Fruit fly (Drosophila melanogaster) Kc167 (cell line): Measurements from ENCODE around the gene LManVI.

Source experiments
- Myc ChIP-seq: fragments of >200 bp; optimal IDR thresholded peaks from 2 replicates; lab custom pipeline; 2017; ENCODE audit warnings: missing external identifiers
- Sin3A ChIP-seq: fragments of >200 bp; optimal IDR thresholded peaks from 2 replicates; lab custom pipeline; 2018; ENCODE audit warnings: missing external identifiers
- h ChIP-seq: fragments of >200 bp; optimal IDR thresholded peaks from 3 replicates; lab custom pipeline; 2018; ENCODE audit warnings: missing external identifiers
- insv ChIP-seq: fragments of >200 bp; optimal IDR thresholded peaks from 3 replicates; lab custom pipeline; 2018; ENCODE audit warnings: missing external identifiers
- psq ChIP-seq: fragments of >200 bp; optimal IDR thresholded peaks from 2 replicates; lab custom pipeline; 2017; ENCODE audit warnings: missing external identifiers
- ttk ChIP-seq: sonication (Bioruptor generic); optimal IDR thresholded peaks from 2 replicates; lab custom pipeline; 2017; ENCODE audit warnings: missing external identifiers

The LManVI gene

DNA sequence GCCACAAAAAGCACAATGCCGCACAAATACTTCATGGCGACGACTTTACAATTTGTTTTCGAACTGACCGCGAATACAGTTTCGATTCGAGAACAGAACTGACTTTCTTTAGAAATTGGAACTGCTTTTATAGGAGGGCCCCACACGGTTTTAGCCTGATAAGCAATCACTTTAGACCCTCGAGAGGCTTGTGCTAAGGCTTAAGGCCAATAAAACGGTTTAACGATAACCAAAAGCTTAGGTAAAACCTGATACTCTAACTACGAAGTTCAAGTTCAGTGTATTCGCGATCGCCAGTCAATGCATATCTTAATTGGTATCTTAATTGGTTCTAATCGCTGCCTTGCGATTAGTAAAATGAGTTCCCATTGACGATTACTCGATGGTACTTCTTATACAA lies at the start of gene LManVI:
LManVI (minus strand) TSS at position 101 of the 400 bp plus-strand sequence.
- no peak for TF ChIP-seq h (lab: Kevin White, UChicago)
- no peak for TF ChIP-seq ttk
- TF ChIP-seq Myc (lab: Kevin White, UChicago): no peak
- no peak for TF ChIP-seq insv (lab: Kevin White, UChicago)
- no peak for TF ChIP-seq Sin3A (lab: Kevin White, UChicago)
- TF ChIP-seq psq: no peak

dm6 chr2L:8828387-8828786 lies 47.3 kb upstream of the LManVI start:
- TF ChIP-seq Myc (lab: Kevin White, UChicago) (no peak), h (lab: Kevin White, UChicago) (no peak), Sin3A (lab: Kevin White, UChicago) (no peak), insv (lab: Kevin White, UChicago) (no peak), ttk (no peak), psq (no peak)

DNA sequence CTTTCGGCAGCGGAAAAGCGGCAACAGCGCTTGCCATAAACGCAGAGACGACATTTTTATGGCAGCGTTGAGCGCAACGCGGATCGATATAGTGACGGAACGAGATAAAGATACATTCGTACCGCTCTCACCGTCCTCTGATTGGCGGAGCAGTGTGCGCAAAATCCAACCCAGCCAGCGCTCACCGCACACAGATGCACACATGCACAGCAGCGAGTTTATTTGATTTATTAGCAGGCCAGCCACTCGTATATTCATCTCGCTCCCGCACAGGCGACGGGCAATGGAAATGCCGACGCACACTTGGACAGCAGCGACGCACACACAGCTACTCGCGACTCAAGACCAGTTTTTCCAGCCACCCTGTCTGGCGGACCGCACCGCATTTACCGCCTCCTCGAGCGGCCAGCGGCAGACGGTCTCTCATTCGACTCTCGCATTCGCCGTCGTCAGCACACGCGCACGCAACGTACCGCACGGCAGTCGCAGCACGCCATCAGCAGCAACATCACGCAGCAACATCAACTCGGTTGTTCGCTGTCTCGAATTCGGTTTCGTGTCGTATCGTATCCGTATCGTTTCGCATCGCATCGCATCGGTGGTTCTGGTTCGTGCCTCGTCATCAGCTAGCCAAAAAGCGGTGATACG lies 44.3 kb upstream of the LManVI start, which contains the start of gene SoxN:
SoxN (plus strand) TSS at position 424 of the 648 bp plus-strand sequence.
- TF ChIP-seq insv (lab: Kevin White, UChicago) (no peak), psq (no peak), Sin3A (lab: Kevin White, UChicago) (no peak), h (lab: Kevin White, UChicago) (no peak), ttk (no peak), Myc (lab: Kevin White, UChicago) (no peak)

DNA sequence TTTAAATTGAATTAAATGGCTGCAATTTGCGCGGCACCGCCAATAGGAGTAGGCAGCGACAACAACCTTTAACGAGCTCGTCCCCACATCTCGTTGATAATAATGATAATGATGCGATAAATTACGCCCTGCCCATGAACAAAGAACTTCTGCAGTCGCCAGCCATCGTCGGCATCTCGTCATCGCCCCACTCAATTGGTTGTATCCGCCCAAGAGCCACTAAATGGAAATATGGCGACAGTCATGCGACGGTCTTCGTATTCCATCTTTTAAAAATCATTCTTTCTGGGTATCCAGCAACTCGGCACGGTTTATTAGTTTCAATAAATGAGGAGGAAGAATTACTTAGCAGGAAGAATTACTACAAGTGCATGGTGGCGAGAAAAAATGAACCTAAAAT lies 39.5 kb upstream of the LManVI start:
- TF ChIP-seq Myc (lab: Kevin White, UChicago) (no peak), Sin3A (lab: Kevin White, UChicago) (no peak), insv (lab: Kevin White, UChicago) (no peak), psq (no peak), h (lab: Kevin White, UChicago) (no peak), ttk (no peak)

- no peak for TF ChIP-seq ttk
- TF ChIP-seq insv (lab: Kevin White, UChicago): no peak
- no peak for TF ChIP-seq Sin3A (lab: Kevin White, UChicago)
- TF ChIP-seq psq: no peak
- no peak for TF ChIP-seq Myc (lab: Kevin White, UChicago)
- no peak for TF ChIP-seq h (lab: Kevin White, UChicago)
These were observed 36.3 kb upstream of the LManVI start for dm6 chr2L:8817343-8817742.

dm6 chr2L:8809812-8810211 lies 28.8 kb upstream of the LManVI start:
- TF ChIP-seq insv (lab: Kevin White, UChicago) (no peak), Sin3A (lab: Kevin White, UChicago) (no peak), h (lab: Kevin White, UChicago) (no peak), ttk (no peak), Myc (lab: Kevin White, UChicago) (no peak), psq (no peak)

DNA sequence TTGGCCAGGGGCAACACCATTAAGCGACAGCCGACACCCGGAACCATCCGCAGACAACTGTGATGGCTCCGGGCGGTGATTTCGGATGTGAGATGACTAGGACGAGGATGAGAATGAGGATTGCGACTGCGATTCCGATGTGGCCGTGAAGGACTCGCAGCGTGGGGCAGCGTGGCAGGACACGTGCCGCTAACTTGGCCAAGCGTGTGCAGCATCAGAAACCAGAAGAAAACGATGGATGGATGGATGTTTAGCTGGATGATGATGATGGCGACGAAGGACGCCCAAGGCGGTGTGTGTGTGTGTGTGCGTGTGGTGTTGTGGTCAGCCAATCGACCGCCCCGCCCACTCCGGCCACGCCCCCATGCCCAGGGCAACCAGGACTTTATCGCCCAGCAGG lies 23.1 kb upstream of the LManVI start:
- no peak for TF ChIP-seq Myc (lab: Kevin White, UChicago)
- TF ChIP-seq psq: no peak
- TF ChIP-seq ttk: no peak
- TF ChIP-seq Sin3A (lab: Kevin White, UChicago): no peak
- TF ChIP-seq insv (lab: Kevin White, UChicago): no peak
- TF ChIP-seq h (lab: Kevin White, UChicago): no peak

dm6 chr2L:8799009-8799408 lies 18.0 kb upstream of the LManVI start:
- no peak for TF ChIP-seq ttk
- no peak for TF ChIP-seq psq
- TF ChIP-seq Sin3A (lab: Kevin White, UChicago): no peak
- TF ChIP-seq Myc (lab: Kevin White, UChicago): no peak
- no peak for TF ChIP-seq insv (lab: Kevin White, UChicago)
- no peak for TF ChIP-seq h (lab: Kevin White, UChicago)

- TF ChIP-seq psq (no peak), ttk (no peak), Myc (lab: Kevin White, UChicago) (no peak), Sin3A (lab: Kevin White, UChicago) (no peak), insv (lab: Kevin White, UChicago) (no peak), h (lab: Kevin White, UChicago) (no peak)
These were observed 13.1 kb upstream of the LManVI start for dm6 chr2L:8794151-8794550.

DNA sequence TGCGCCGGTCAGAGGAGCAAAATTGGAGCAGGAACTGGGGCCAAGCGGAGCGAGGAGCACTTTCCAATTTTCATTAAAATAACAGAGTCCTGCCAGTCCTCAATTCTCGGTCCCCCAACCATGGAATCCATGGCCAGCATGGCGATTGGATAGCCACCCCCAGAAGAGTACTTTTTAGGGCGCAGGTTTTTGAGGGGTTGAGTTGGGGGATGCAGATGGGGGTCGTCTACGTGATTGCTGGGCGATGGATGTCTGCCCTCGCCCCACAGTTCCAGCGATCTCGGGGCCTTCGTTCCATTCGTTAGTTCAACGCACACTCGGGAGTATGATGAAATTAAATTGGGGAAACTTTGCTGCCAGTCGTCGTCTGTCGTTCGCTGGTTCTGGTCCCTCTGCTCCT lies 10.7 kb upstream of the LManVI start:
- TF ChIP-seq h (lab: Kevin White, UChicago): no peak
- no peak for TF ChIP-seq Myc (lab: Kevin White, UChicago)
- TF ChIP-seq ttk: no peak
- no peak for TF ChIP-seq Sin3A (lab: Kevin White, UChicago)
- TF ChIP-seq psq: no peak
- no peak for TF ChIP-seq insv (lab: Kevin White, UChicago)

DNA sequence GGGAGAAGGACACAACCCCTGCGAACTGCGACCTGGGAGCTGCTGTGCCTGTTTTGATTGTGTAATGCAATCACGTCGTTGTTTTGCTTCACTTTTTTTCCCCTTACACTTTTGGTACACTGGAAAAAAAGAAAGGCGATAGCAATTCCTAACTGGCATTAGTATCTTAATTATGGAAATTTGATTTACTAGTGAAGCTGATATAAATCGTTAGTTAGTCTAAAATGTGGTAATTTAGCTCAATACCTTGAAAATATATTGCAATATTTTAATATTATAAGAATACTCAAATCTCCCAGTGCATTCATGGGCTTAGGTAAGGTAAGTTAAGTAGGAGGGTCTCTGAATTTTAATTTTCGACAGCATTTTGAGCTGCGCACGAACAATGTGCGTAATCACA lies 6.5 kb upstream of the LManVI start:
- TF ChIP-seq psq (no peak), Sin3A (lab: Kevin White, UChicago) (no peak), Myc (lab: Kevin White, UChicago) (no peak), h (lab: Kevin White, UChicago) (no peak), insv (lab: Kevin White, UChicago) (no peak), ttk (no peak)

dm6 chr2L:8784731-8785130 lies 3.7 kb upstream of the LManVI start:
- no peak for TF ChIP-seq Sin3A (lab: Kevin White, UChicago)
- no peak for TF ChIP-seq psq
- TF ChIP-seq Myc (lab: Kevin White, UChicago): no peak
- TF ChIP-seq h (lab: Kevin White, UChicago): no peak
- TF ChIP-seq insv (lab: Kevin White, UChicago): no peak
- no peak for TF ChIP-seq ttk
